Worm (Caenorhabditis elegans): Measurements from ENCODE around the gene C17C3.15.

The C17C3.15 gene

DNA sequence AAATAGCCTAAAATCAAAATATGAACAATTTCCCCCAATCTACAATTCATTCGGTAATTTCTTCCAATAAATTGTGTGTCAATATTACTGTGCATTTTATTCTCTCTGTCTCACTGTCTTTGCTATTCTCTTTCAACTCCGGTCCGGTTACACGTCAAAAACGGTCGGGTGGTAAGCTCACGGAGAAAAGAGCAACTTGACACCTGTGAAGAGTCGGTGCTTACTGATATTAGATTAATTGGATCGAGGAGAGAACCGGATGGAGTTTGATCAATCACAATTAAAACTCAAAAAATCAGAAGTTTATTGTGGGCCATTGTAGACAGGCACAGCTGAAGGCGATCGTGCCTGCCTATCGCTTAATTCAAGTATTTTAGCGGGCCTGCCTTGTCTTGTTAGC is 4.5 kb downstream of the C17C3.15 start (continued):
- TF ChIP-seq tra-1 (GFP tag; IDR thresholded peaks at IDR 0.05) (peak; percentile 21; the same call in 1 of the 2 replicates), dmd-6 (GFP tag; IDR thresholded peaks at IDR 0.05) (peak; percentile 38), aha-1 (tag) (peak; percentile 56), mep-1 (tag; optimal IDR thresholded peaks at IDR 0.05) (peak; percentile 42)

DNA sequence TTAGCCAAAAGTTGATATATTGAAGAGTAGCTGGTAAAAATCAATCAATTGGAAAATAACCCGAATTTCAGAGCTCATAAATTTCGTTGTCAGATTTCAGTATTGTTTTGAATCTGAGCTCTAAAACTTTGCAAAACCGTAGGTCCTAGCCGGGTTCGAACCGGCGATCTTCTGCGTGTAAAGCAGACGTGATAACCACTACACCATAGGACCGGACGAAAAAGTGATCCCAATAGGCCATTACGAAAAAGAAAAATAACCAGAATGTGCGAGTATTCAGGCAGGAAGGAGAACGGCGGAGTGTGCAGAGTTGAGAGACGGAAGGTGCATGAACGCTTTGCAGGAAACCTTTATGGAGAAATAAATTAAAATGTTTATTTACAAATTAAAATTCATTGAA is 6.6 kb downstream of the C17C3.15 start:
- TF ChIP-seq snpc-4 (tag; optimal IDR thresholded peaks at IDR 0.05): no peak
- peak; percentile 73 for TF ChIP-seq pha-4 (GFP tag; IDR thresholded peaks at IDR 0.05)
- no peak for TF ChIP-seq pha-4 (tag; optimal IDR thresholded peaks at IDR 0.05)
- TF ChIP-seq nhr-42 (GFP tag; IDR thresholded peaks at IDR 0.05): 0 out of 2 replicates have a peak, but pooled peaks have one; percentile 44
- no peak for TF ChIP-seq zag-1 (tag; optimal IDR thresholded peaks at IDR 0.05)
- TF ChIP-seq nhr-11 (tag; optimal IDR thresholded peaks at IDR 0.05): no peak
- TF ChIP-seq daf-8 (GFP tag; IDR thresholded peaks at IDR 0.05): no peak
- no peak; the same call in 1 of the 2 replicates for TF ChIP-seq lin-38 (GFP tag; IDR thresholded peaks at IDR 0.05)
- TF ChIP-seq T20F7.1 (GFP tag; optimal IDR thresholded peaks at IDR 0.05): peak; percentile 25
- TF ChIP-seq tag-97 (GFP tag; IDR thresholded peaks at IDR 0.05): no peak
- TF ChIP-seq nhr-28 (tag; optimal IDR thresholded peaks at IDR 0.05): peak; percentile 18
- TF ChIP-seq daf-19 (GFP tag; conservative IDR thresholded peaks at IDR 0.05): peak; percentile 84
- TF ChIP-seq zip-2 (tag; optimal IDR thresholded peaks at IDR 0.05): peak; percentile 23
- no peak for TF ChIP-seq ama-1 (optimal IDR thresholded peaks at IDR 0.05)
- peak; percentile 55; the same call in 1 of the 2 replicates for TF ChIP-seq madf-9 (GFP tag; conservative IDR thresholded peaks at IDR 0.05)
- TF ChIP-seq hlh-11 (tag; optimal IDR thresholded peaks at IDR 0.05): peak; percentile 46
- no peak for TF ChIP-seq lin-1 (GFP tag; IDR thresholded peaks at IDR 0.05)
- TF ChIP-seq zfp-3 (GFP tag; conservative IDR thresholded peaks at IDR 0.05): no peak
- 0 out of 2 replicates have a peak, but pooled peaks have one; percentile 26 for TF ChIP-seq ceh-44 (GFP tag; IDR thresholded peaks at IDR 0.05)
- TF ChIP-seq arid-1 (GFP tag; conservative IDR thresholded peaks at IDR 0.05): peak; percentile 46; the same call in 1 of the 2 replicates
- TF ChIP-seq lin-29 (GFP tag; IDR thresholded peaks at IDR 0.05): no peak
- TF ChIP-seq tra-1 (GFP tag; IDR thresholded peaks at IDR 0.05): peak; percentile 54; the same call in 1 of the 2 replicates
- peak; percentile 60 for TF ChIP-seq rbr-2 (tag; optimal IDR thresholded peaks at IDR 0.05)
- TF ChIP-seq egl-43 (GFP tag; IDR thresholded peaks at IDR 0.05): peak; percentile 90
- TF ChIP-seq madf-5 (GFP tag; IDR thresholded peaks at IDR 0.05): no peak; a peak in 1 of 4 replicates
- TF ChIP-seq set-16 (GFP tag; IDR thresholded peaks at IDR 0.05): no peak
- peak; percentile 32 for TF ChIP-seq mxl-3 (GFP tag; optimal IDR thresholded peaks at IDR 0.05)
- TF ChIP-seq mdt-29 (GFP tag; IDR thresholded peaks at IDR 0.05): no peak
- no peak for TF ChIP-seq nhr-10 (tag; optimal IDR thresholded peaks at IDR 0.05)
- peak; percentile 80 for TF ChIP-seq hmg-1.1 (GFP tag; IDR thresholded peaks at IDR 0.05)
- TF ChIP-seq ceh-62 (tag; optimal IDR thresholded peaks at IDR 0.05): no peak
- TF ChIP-seq hlh-30 (tag; optimal IDR thresholded peaks at IDR 0.05; ENCODE audit: insufficient read depth): peak; percentile 52
- peak in 1 of 2 experiments; percentile 6 for TF ChIP-seq hif-1 (tag; optimal IDR thresholded peaks at IDR 0.05)
- no peak for TF ChIP-seq pqm-1 (tag; optimal IDR thresholded peaks at IDR 0.05)
- peak in 1 of 2 experiments; percentile 81 for TF ChIP-seq unc-62 (GFP tag; optimal IDR thresholded peaks at IDR 0.05 in 1 of 2)
- TF ChIP-seq unc-62 (tag; optimal IDR thresholded peaks at IDR 0.05): no peak
- peak; percentile 40 for TF ChIP-seq spr-3 (GFP tag; optimal IDR thresholded peaks at IDR 0.05)
- TF ChIP-seq ZK546.5 (tag; optimal IDR thresholded peaks at IDR 0.05): no peak
- TF ChIP-seq nhr-102 (tag; optimal IDR thresholded peaks at IDR 0.05): peak; percentile 56
- TF ChIP-seq F26F4.8 (GFP tag; conservative IDR thresholded peaks at IDR 0.05): no peak
- TF ChIP-seq nhr-48 (tag; optimal IDR thresholded peaks at IDR 0.05): no peak
- TF ChIP-seq lir-3 (tag; optimal IDR thresholded peaks at IDR 0.05): no peak
- no peak for TF ChIP-seq nhr-111 (GFP tag; optimal IDR thresholded peaks at IDR 0.05)
- no peak for TF ChIP-seq ceh-32 (tag; optimal IDR thresholded peaks at IDR 0.05; ENCODE audit: poor library complexity)
- TF ChIP-seq Y105C5A.15 (GFP tag; IDR thresholded peaks at IDR 0.05): peak; percentile 83
- peak; percentile 34 for TF ChIP-seq Y5F2A.4 (GFP tag; optimal IDR thresholded peaks at IDR 0.05)
- TF ChIP-seq nhr-77 (tag; optimal IDR thresholded peaks at IDR 0.05): peak; percentile 19
